Fruit fly (Drosophila melanogaster) whole organism, adult: ENCODE data around the gene CG13365.

Experiments
- CG12768 ChIP-seq: fragments of 200-800 bp; sonication (Bioruptor generic); optimal IDR thresholded peaks from 2 replicates; lab custom pipeline; 2017; ENCODE audit warnings: missing biosample characterization, missing genetic modification characterization, mild to moderate bottlenecking, moderate library complexity, missing genetic modification reagents
- CG1620 ChIP-seq: fragments of 200-800 bp; sonication (Bioruptor generic); optimal IDR thresholded peaks from 2 replicates; lab custom pipeline; 2016; ENCODE audit warnings: missing biosample characterization, missing genetic modification characterization
- CG5204 ChIP-seq: fragments of 200-800 bp; sonication (Bioruptor generic); optimal IDR thresholded peaks from 2 replicates; lab custom pipeline; 2016; ENCODE audit warnings: missing biosample characterization, missing genetic modification characterization
- Crg-1 ChIP-seq: fragments of 200-800 bp; sonication (Bioruptor generic); optimal IDR thresholded peaks from 2 replicates; lab custom pipeline; 2016; ENCODE audit warnings: missing biosample characterization, missing genetic modification characterization
- Mnt ChIP-seq: fragments of 200-800 bp; sonication (Bioruptor generic); optimal IDR thresholded peaks from 2 replicates; lab custom pipeline; 2016; ENCODE audit warnings: missing biosample characterization, mild to moderate bottlenecking, missing genetic modification characterization
- bab1 ChIP-seq: fragments of 200-800 bp; sonication (Bioruptor generic); optimal IDR thresholded peaks from 3 replicates; lab custom pipeline; 2019; ENCODE audit warnings: missing biosample characterization, mild to moderate bottlenecking, missing genetic modification characterization, moderate library complexity
- cic ChIP-seq: fragments of 200-800 bp; sonication (Bioruptor generic); optimal IDR thresholded peaks from 2 replicates; lab custom pipeline; 2017; ENCODE audit warnings: missing biosample characterization, mild to moderate bottlenecking, missing genetic modification characterization, moderate library complexity
- cnc ChIP-seq, 2 experiments: fragments of >200 bp; optimal IDR thresholded peaks; 2 replicates each; lab custom pipeline; 2017
- pad ChIP-seq: fragments of 200-800 bp; sonication (Bioruptor generic); optimal IDR thresholded peaks from 3 replicates; lab custom pipeline; 2017; ENCODE audit warnings: missing biosample characterization, missing genetic modification characterization, mild to moderate bottlenecking, moderate library complexity, missing genetic modification reagents
- tj ChIP-seq: fragments of 200-800 bp; sonication (Bioruptor generic); optimal IDR thresholded peaks from 3 replicates; lab custom pipeline; 2017; ENCODE audit warnings: missing biosample characterization, mild to moderate bottlenecking, missing genetic modification characterization, moderate library complexity

DNA sequence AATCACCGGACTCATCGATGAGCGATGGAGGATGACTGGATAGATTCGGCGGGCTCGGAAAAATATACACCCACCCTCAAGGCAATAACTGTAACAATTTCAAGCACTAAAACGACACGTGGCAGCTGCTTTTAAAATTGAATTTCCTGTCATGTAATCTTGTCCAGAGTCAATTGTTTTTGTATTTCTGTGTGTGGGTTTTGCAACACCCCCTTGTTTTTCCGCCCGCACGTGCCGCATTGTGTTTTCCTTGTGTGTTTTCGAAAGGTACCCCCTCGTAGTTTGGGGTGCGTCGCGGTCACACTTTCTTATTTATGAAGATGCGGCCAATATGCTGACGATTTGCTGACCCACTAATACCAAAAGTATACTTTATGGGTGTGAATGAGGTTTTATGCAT lies 19.0 kb downstream of the CG13365 start:
- TF ChIP-seq cnc (optimal IDR thresholded peaks at IDR 0.05; lab: Kevin White, UChicago), result no peak
- TF ChIP-seq cic (GFP tag; lab: Kevin White, UChicago), result no peak
- no peak for TF ChIP-seq Crg-1 (GFP tag; lab: Kevin White, UChicago)
- TF ChIP-seq Mnt (GFP tag; lab: Kevin White, UChicago), result no peak
- TF ChIP-seq CG1620 (GFP tag; lab: Kevin White, UChicago), result no peak
- no peak for TF ChIP-seq CG5204 (GFP tag; lab: Kevin White, UChicago)
- TF ChIP-seq tj (GFP tag; lab: Kevin White, UChicago), result no peak
- no peak for TF ChIP-seq bab1 (GFP tag; lab: Kevin White, UChicago)
- TF ChIP-seq CG12768 (GFP tag; lab: Kevin White, UChicago), result no peak
- TF ChIP-seq pad (GFP tag; lab: Kevin White, UChicago), result no peak
